Comparison of ENCODE assay signal across 4 worm cellular contexts in the genomic region with DNA sequence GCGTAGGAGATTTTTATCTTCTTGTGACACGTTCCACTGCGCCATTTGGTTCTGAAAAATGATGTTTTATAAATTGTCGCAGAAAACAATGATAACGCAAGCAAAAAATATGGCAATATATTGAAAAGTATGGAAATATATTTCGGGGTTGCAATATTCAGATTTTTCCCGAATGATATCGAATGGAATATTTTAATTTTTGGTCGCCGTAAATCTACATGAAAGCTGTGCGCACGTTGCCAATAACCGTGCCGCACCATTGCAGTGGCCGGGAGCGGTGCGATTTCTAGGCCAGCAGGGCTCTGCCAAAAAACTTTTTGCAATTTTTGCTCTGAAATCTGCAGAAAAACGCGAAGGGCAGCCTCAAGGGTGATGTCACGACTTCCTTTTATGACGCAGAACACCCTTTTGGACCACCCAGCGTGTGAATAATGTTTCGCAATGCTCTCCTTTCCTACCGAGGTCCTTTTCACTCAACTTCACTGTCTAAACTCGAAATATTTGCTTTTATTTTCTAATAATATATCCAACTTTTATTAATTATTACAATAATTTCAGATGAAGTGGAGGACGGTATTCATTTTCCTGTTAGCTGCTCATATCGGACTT.
TF ChIP-seq lines count a peak whose summit lies in the region.

A gene (minus strand): TSS at position 51 of the 609 bp plus-strand sequence.
A gene (plus strand): TSS at position 559 of the 609 bp plus-strand sequence.

TF ChIP-seq in whole organism, L2 larva, 48 proteins besides CTCF, POLR2A, EP300 and RAD21 (continues in another document):
- TF ChIP-seq mab-5 (tag; optimal IDR thresholded peaks at IDR 0.05; lab: Kevin White, UChicago) (peak; percentile 56), F13H6.1 (tag; optimal IDR thresholded peaks at IDR 0.05; lab: Kevin White, UChicago) (peak; percentile 83), lin-13 (GFP tag; optimal IDR thresholded peaks at IDR 0.05; lab: Kevin White, UChicago) (peak; percentile 86), sem-4 (tag; optimal IDR thresholded peaks at IDR 0.05; lab: Kevin White, UChicago) (peak; percentile 76), ceh-82 (tag; optimal IDR thresholded peaks at IDR 0.05; lab: Kevin White, UChicago) (peak; percentile 43), nhr-10 (tag; optimal IDR thresholded peaks at IDR 0.05; lab: Kevin White, UChicago) (no peak), C34F6.9 (tag; optimal IDR thresholded peaks at IDR 0.05; lab: Kevin White, UChicago) (peak; percentile 84), blmp-1 (tag; optimal IDR thresholded peaks at IDR 0.05; lab: Kevin White, UChicago; ENCODE audit: insufficient read depth) (peak; percentile 10), R02D3.7 (tag; optimal IDR thresholded peaks at IDR 0.05; lab: Kevin White, UChicago) (peak; percentile 87), elt-3 (tag; optimal IDR thresholded peaks at IDR 0.05; lab: Kevin White, UChicago) (no peak), sma-3 (GFP tag; optimal IDR thresholded peaks at IDR 0.05; lab: Kevin White, UChicago) (peak; percentile 83), snpc-4 (tag; optimal IDR thresholded peaks at IDR 0.05; lab: Kevin White, UChicago) (peak; percentile 54), fos-1 (tag; optimal IDR thresholded peaks at IDR 0.05; lab: Kevin White, UChicago) (peak; percentile 56), crh-2 (tag; optimal IDR thresholded peaks at IDR 0.05; lab: Kevin White, UChicago) (peak; percentile 81), unc-39 (tag; optimal IDR thresholded peaks at IDR 0.05; lab: Kevin White, UChicago) (no peak), skn-1 (tag; optimal IDR thresholded peaks at IDR 0.05; lab: Kevin White, UChicago) (peak; percentile 41), lsy-2 (tag; optimal IDR thresholded peaks at IDR 0.05; lab: Kevin White, UChicago) (peak; percentile 59 to 85), sma-9 (GFP tag; optimal IDR thresholded peaks at IDR 0.05; lab: Kevin White, UChicago) (peak; percentile 79), sma-9 (tag; optimal IDR thresholded peaks at IDR 0.05; lab: Kevin White, UChicago) (no peak), gmeb-1 (tag; optimal IDR thresholded peaks at IDR 0.05; lab: Kevin White, UChicago) (peak; percentile 83), ama-1 (optimal IDR thresholded peaks at IDR 0.05; lab: Kevin White, UChicago) (no peak)

TF ChIP-seq in whole organism, L4 larva, 104 proteins besides CTCF, POLR2A, EP300 and RAD21 (continues in another document):
- TF ChIP-seq F37D6.2 (tag; optimal IDR thresholded peaks at IDR 0.05; lab: Kevin White, UChicago) (peak; percentile 58), mdl-1 (tag; optimal IDR thresholded peaks at IDR 0.05; lab: Kevin White, UChicago) (peak in 1 of 2 experiments; percentile 36), dve-1 (tag; optimal IDR thresholded peaks at IDR 0.05; lab: Kevin White, UChicago; ENCODE audit: insufficient read depth) (peak; percentile 84), lir-3 (tag; optimal IDR thresholded peaks at IDR 0.05; lab: Kevin White, UChicago) (no peak), fkh-10 (GFP tag; optimal IDR thresholded peaks at IDR 0.05; lab: Kevin White, UChicago) (peak; percentile 61), F26F4.8 (GFP tag; conservative IDR thresholded peaks at IDR 0.05; lab: Robert Waterston, UW) (no peak), mep-1 (tag; optimal IDR thresholded peaks at IDR 0.05; lab: Kevin White, UChicago) (peak; percentile 81), madf-5 (GFP tag; IDR thresholded peaks at IDR 0.05; lab: Robert Waterston, UW) (no peak), spr-3 (GFP tag; optimal IDR thresholded peaks at IDR 0.05; lab: Kevin White, UChicago) (no peak), ama-1 (optimal IDR thresholded peaks at IDR 0.05; lab: Kevin White, UChicago) (peak; percentile 19), php-3 (GFP tag; IDR thresholded peaks at IDR 0.05; lab: Robert Waterston, UW) (0 out of 2 replicates have a peak, but pooled peaks have one; percentile 15), nhr-6 (tag; optimal IDR thresholded peaks at IDR 0.05; lab: Kevin White, UChicago) (peak; percentile 70), nhr-41 (GFP tag; IDR thresholded peaks at IDR 0.05; lab: Robert Waterston, UW) (no peak), dpl-1 (GFP tag; optimal IDR thresholded peaks at IDR 0.05; lab: Kevin White, UChicago) (peak; percentile 79), lin-1 (GFP tag; IDR thresholded peaks at IDR 0.05; lab: Robert Waterston, UW) (no peak), hlh-30 (tag; optimal IDR thresholded peaks at IDR 0.05; lab: Kevin White, UChicago; ENCODE audit: insufficient read depth) (peak; percentile 58), R02D3.7 (tag; optimal IDR thresholded peaks at IDR 0.05; lab: Kevin White, UChicago) (peak; percentile 93), ctbp-1 (GFP tag; IDR thresholded peaks at IDR 0.05; lab: Robert Waterston, UW) (0 out of 2 replicates have a peak, but pooled peaks have one; percentile 54), zfp-2 (tag; optimal IDR thresholded peaks at IDR 0.05; lab: Kevin White, UChicago) (no peak), daf-16 (GFP tag; optimal IDR thresholded peaks at IDR 0.05; lab: Kevin White, UChicago) (no peak), daf-16 (tag; optimal IDR thresholded peaks at IDR 0.05; lab: Kevin White, UChicago) (no peak)

TF ChIP-seq in whole organism, late embryonic, 69 proteins besides CTCF, POLR2A, EP300 and RAD21 (continues in another document):
- TF ChIP-seq ref-2 (tag; optimal IDR thresholded peaks at IDR 0.05; lab: Kevin White, UChicago) (peak; percentile 86), dmd-4 (tag; optimal IDR thresholded peaks at IDR 0.05; lab: Kevin White, UChicago; ENCODE audit: borderline replicate concordance) (peak; percentile 49), unc-55 (GFP tag; optimal IDR thresholded peaks at IDR 0.05; lab: Kevin White, UChicago) (no peak), pros-1 (tag; optimal IDR thresholded peaks at IDR 0.05; lab: Kevin White, UChicago) (no peak), pha-2 (tag; optimal IDR thresholded peaks at IDR 0.05; lab: Kevin White, UChicago) (no peak), ama-1 (optimal IDR thresholded peaks at IDR 0.05; lab: Kevin White, UChicago) (no peak), lim-6 (tag; optimal IDR thresholded peaks at IDR 0.05; lab: Kevin White, UChicago) (peak; percentile 85), sox-4 (tag; optimal IDR thresholded peaks at IDR 0.05; lab: Kevin White, UChicago) (no peak), zip-5 (tag; optimal IDR thresholded peaks at IDR 0.05; lab: Kevin White, UChicago) (peak; percentile 77), ceh-9 (tag; optimal IDR thresholded peaks at IDR 0.05; lab: Kevin White, UChicago) (no peak), T23F11.4 (GFP tag; optimal IDR thresholded peaks at IDR 0.05; lab: Kevin White, UChicago) (no peak), fkh-10 (GFP tag; optimal IDR thresholded peaks at IDR 0.05; lab: Kevin White, UChicago) (no peak), nfya-1 (tag; optimal IDR thresholded peaks at IDR 0.05; lab: Kevin White, UChicago) (peak; percentile 53), odd-2 (tag; optimal IDR thresholded peaks at IDR 0.05; lab: Kevin White, UChicago) (no peak), ceh-19 (GFP tag; optimal IDR thresholded peaks at IDR 0.05; lab: Kevin White, UChicago) (no peak), syd-9 (tag; optimal IDR thresholded peaks at IDR 0.05; lab: Kevin White, UChicago) (peak; percentile 20), ceh-45 (GFP tag; IDR thresholded peaks at IDR 0.05; lab: Robert Waterston, UW) (no peak), hlh-15 (tag; optimal IDR thresholded peaks at IDR 0.05; lab: Kevin White, UChicago) (peak; percentile 27), ceh-24 (tag; optimal IDR thresholded peaks at IDR 0.05; lab: Kevin White, UChicago) (no peak), ceh-22 (tag; optimal IDR thresholded peaks at IDR 0.05; lab: Kevin White, UChicago) (no peak), npax-4 (tag; optimal IDR thresholded peaks at IDR 0.05; lab: Kevin White, UChicago) (no peak), eyg-1 (tag; optimal IDR thresholded peaks at IDR 0.05; lab: Kevin White, UChicago) (no peak), K09A11.1 (tag; optimal IDR thresholded peaks at IDR 0.05; lab: Kevin White, UChicago; ENCODE audit: insufficient read depth) (no peak), hlh-13 (GFP tag; optimal IDR thresholded peaks at IDR 0.05; lab: Kevin White, UChicago) (peak; percentile 61)

TF ChIP-seq in whole organism, mixed stage, embryonic, 35 proteins besides CTCF, POLR2A, EP300 and RAD21 (continues in another document):
- TF ChIP-seq snpc-4 (tag; optimal IDR thresholded peaks at IDR 0.05; lab: Kevin White, UChicago) (no peak), nhr-76 (tag; optimal IDR thresholded peaks at IDR 0.05; lab: Kevin White, UChicago) (no peak), tbx-8 (GFP tag; optimal IDR thresholded peaks at IDR 0.05; lab: Kevin White, UChicago) (no peak), ces-1 (GFP tag; optimal IDR thresholded peaks at IDR 0.05; lab: Kevin White, UChicago) (peak; percentile 48), nhr-237 (tag; optimal IDR thresholded peaks at IDR 0.05; lab: Kevin White, UChicago) (peak; percentile 31), unc-62 (GFP tag; optimal IDR thresholded peaks at IDR 0.05; lab: Kevin White, UChicago) (no peak), zip-8 (tag; optimal IDR thresholded peaks at IDR 0.05; lab: Kevin White, UChicago) (no peak), unc-120 (tag; optimal IDR thresholded peaks at IDR 0.05; lab: Kevin White, UChicago; ENCODE audit: poor library complexity, severe bottlenecking) (peak; percentile 2), nhr-2 (tag; optimal IDR thresholded peaks at IDR 0.05; lab: Kevin White, UChicago) (no peak), pha-4 (tag; optimal IDR thresholded peaks at IDR 0.05; lab: Kevin White, UChicago) (peak; percentile 5), flh-1 (GFP tag; optimal IDR thresholded peaks at IDR 0.05; lab: Kevin White, UChicago) (no peak), hlh-1 (tag; optimal IDR thresholded peaks at IDR 0.05; lab: Kevin White, UChicago) (peak; percentile 4), mep-1 (tag; optimal IDR thresholded peaks at IDR 0.05; lab: Kevin White, UChicago) (peak; percentile 67), blmp-1 (tag; optimal IDR thresholded peaks at IDR 0.05; lab: Kevin White, UChicago) (no peak), nhr-12 (tag; optimal IDR thresholded peaks at IDR 0.05; lab: Kevin White, UChicago) (no peak), nhr-28 (tag; optimal IDR thresholded peaks at IDR 0.05; lab: Kevin White, UChicago) (no peak), ham-2 (GFP tag; optimal IDR thresholded peaks at IDR 0.05; lab: Kevin White, UChicago) (peak; percentile 1), lin-13 (tag; optimal IDR thresholded peaks at IDR 0.05; lab: Kevin White, UChicago) (peak; percentile 46), drap-1 (GFP tag; optimal IDR thresholded peaks at IDR 0.05; lab: Kevin White, UChicago) (peak; percentile 57), M03D4.4 (tag; optimal IDR thresholded peaks at IDR 0.05; lab: Kevin White, UChicago) (peak; percentile 3), cnd-1 (tag; optimal IDR thresholded peaks at IDR 0.05; lab: Kevin White, UChicago) (peak; percentile 60), elt-1 (tag; optimal IDR thresholded peaks at IDR 0.05; lab: Kevin White, UChicago; ENCODE audit: borderline replicate concordance, insufficient read depth) (no peak), bed-3 (GFP tag; optimal IDR thresholded peaks at IDR 0.05; lab: Kevin White, UChicago) (no peak), sptf-1 (tag; optimal IDR thresholded peaks at IDR 0.05; lab: Kevin White, UChicago) (peak; percentile 79), lsy-2 (tag; optimal IDR thresholded peaks at IDR 0.05; lab: Kevin White, UChicago) (peak; percentile 52), ceh-83 (GFP tag; optimal IDR thresholded peaks at IDR 0.05; lab: Kevin White, UChicago) (peak; percentile 43)
